Fruit fly (Drosophila melanogaster) whole organism, embryonic: ENCODE data around the gene Ser12.

Source experiments
- Bdp1 ChIP-seq: fragments of 200-800 bp; sonication (Bioruptor generic); optimal IDR thresholded peaks from 3 replicates; lab custom pipeline; 2016; ENCODE audit warnings: missing biosample characterization, missing genetic modification characterization
- CG10267 ChIP-seq: fragments of 200-800 bp; sonication (Bioruptor generic); optimal IDR thresholded peaks from 2 replicates; lab custom pipeline; 2018; ENCODE audit warnings: missing biosample characterization, mild to moderate bottlenecking, missing genetic modification characterization, moderate library complexity
- CG12219 ChIP-seq: fragments of 200-800 bp; sonication (Bioruptor generic); optimal IDR thresholded peaks from 3 replicates; lab custom pipeline; 2018; ENCODE audit warnings: missing biosample characterization, mild to moderate bottlenecking, missing genetic modification characterization
- CG12299 ChIP-seq: fragments of 200-800 bp; sonication (Bioruptor generic); optimal IDR thresholded peaks from 2 replicates; lab custom pipeline; 2018; ENCODE audit warnings: missing biosample characterization, mild to moderate bottlenecking, missing genetic modification characterization
- CG1233 ChIP-seq: fragments of 200-800 bp; sonication (Bioruptor generic); optimal IDR thresholded peaks from 4 replicates; lab custom pipeline; 2018; ENCODE audit warnings: missing biosample characterization, mild to moderate bottlenecking, missing genetic modification characterization
- CG14441 ChIP-seq: fragments of 200-800 bp; sonication (Bioruptor generic); IDR thresholded peaks from 2 replicates; pipeline ENCODE4 v1.3.6; 2022; ENCODE audit warnings: missing biosample characterization, missing genetic modification characterization
- CG16813 ChIP-seq: fragments of 200-800 bp; sonication (Bioruptor generic); IDR thresholded peaks from 3 replicates; pipeline ENCODE4 v1.3.6; 2022; ENCODE audit warnings: missing biosample characterization, missing genetic modification characterization; ENCODE audit not compliant: partially characterized antibody
- CG17829 ChIP-seq: fragments of 200-800 bp; optimal IDR thresholded peaks from 2 replicates; lab custom pipeline; 2019; ENCODE audit warnings: missing biosample characterization, mild to moderate bottlenecking, missing genetic modification characterization, moderate library complexity
- CG17912 ChIP-seq: fragments of 200-800 bp; sonication (Bioruptor generic); optimal IDR thresholded peaks from 2 replicates; lab custom pipeline; 2018; ENCODE audit warnings: missing biosample characterization, mild to moderate bottlenecking, missing genetic modification characterization
- CG2202 ChIP-seq: fragments of 200-800 bp; sonication (Bioruptor generic); optimal IDR thresholded peaks from 2 replicates; lab custom pipeline; 2018; ENCODE audit warnings: missing biosample characterization, mild to moderate bottlenecking, missing genetic modification characterization
- CG31365 ChIP-seq: fragments of 200-800 bp; sonication (Bioruptor generic); optimal IDR thresholded peaks from 2 replicates; lab custom pipeline; 2018; ENCODE audit warnings: missing biosample characterization, mild to moderate bottlenecking, missing genetic modification characterization
- CG4617 ChIP-seq: fragments of 200-800 bp; sonication (Bioruptor generic); optimal IDR thresholded peaks from 3 replicates; lab custom pipeline; 2016; ENCODE audit warnings: missing biosample characterization, missing genetic modification characterization, borderline replicate concordance
- CG4820 ChIP-seq: fragments of 200-800 bp; sonication (Bioruptor generic); optimal IDR thresholded peaks from 3 replicates; lab custom pipeline; 2016; ENCODE audit warnings: missing biosample characterization, missing genetic modification characterization
- CG5953 ChIP-seq: fragments of 200-800 bp; sonication (Bioruptor generic); IDR thresholded peaks from 2 replicates; pipeline ENCODE4 v1.3.6; 2022; ENCODE audit warnings: missing biosample characterization, missing genetic modification characterization
- CG7556 ChIP-seq: fragments of 200-800 bp; sonication (Bioruptor generic); optimal IDR thresholded peaks from 2 replicates; lab custom pipeline; 2017; ENCODE audit warnings: missing biosample characterization, mild to moderate bottlenecking, missing genetic modification characterization
- CG8281 ChIP-seq: fragments of 200-800 bp; sonication (Bioruptor generic); optimal IDR thresholded peaks from 2 replicates; lab custom pipeline; 2018; ENCODE audit warnings: missing biosample characterization, mild to moderate bottlenecking, missing genetic modification characterization, moderate library complexity
- CG8924 ChIP-seq: fragments of 200-800 bp; optimal IDR thresholded peaks from 3 replicates; lab custom pipeline; 2019; ENCODE audit warnings: missing biosample characterization, mild to moderate bottlenecking, missing genetic modification characterization, moderate library complexity
- D ChIP-seq, 2 experiments: fragments of 200-800 bp in 1 of 2; fragments of >200 bp in 1 of 2; sonication (Bioruptor generic) in 1 of 2; optimal IDR thresholded peaks; 2 replicates in 1 of 2; 3 replicates in 1 of 2; lab custom pipeline; 2017; ENCODE audit warnings: mild to moderate bottlenecking in 1 of 2, missing biosample characterization in 1 of 2, missing genetic modification characterization in 1 of 2, missing genetic modification reagents in 1 of 2
- Dek ChIP-seq: fragments of 200-800 bp; sonication (Bioruptor generic); optimal IDR thresholded peaks from 3 replicates; lab custom pipeline; 2019; ENCODE audit warnings: missing biosample characterization, mild to moderate bottlenecking, missing genetic modification characterization, moderate library complexity
- Dfd ChIP-seq, 2 experiments: fragments of >200 bp; optimal IDR thresholded peaks; 2 replicates each; lab custom pipeline; 2017; ENCODE audit warnings: missing biosample characterization in 2 of 2, missing genetic modification characterization in 2 of 2
- Eip74EF ChIP-seq, 2 experiments: fragments of 200-800 bp in 1 of 2; fragments of >200 bp in 1 of 2; sonication (Bioruptor generic) in 1 of 2; optimal IDR thresholded peaks; 2 replicates each; lab custom pipeline; 2017 to 2019; ENCODE audit warnings: missing biosample characterization in 2 of 2, missing genetic modification characterization in 2 of 2, mild to moderate bottlenecking in 1 of 2, moderate library complexity in 1 of 2
- Gsc ChIP-seq: fragments of 200-800 bp; sonication (Bioruptor generic); IDR thresholded peaks from 2 replicates; pipeline ENCODE4 v1.3.6; 2022; ENCODE audit warnings: missing biosample characterization, missing genetic modification characterization
- Hand ChIP-seq: fragments of 200-800 bp; sonication (Bioruptor generic); optimal IDR thresholded peaks from 2 replicates; lab custom pipeline; 2017; ENCODE audit warnings: mild to moderate bottlenecking, missing biosample characterization, missing genetic modification reagents, missing genetic modification characterization
- Hr78 ChIP-seq, 2 experiments: fragments of 200-800 bp in 1 of 2; fragments of >200 bp in 1 of 2; sonication (Bioruptor generic) in 1 of 2; optimal IDR thresholded peaks; 2 replicates each; lab custom pipeline; 2017 to 2019; ENCODE audit warnings: missing biosample characterization in 2 of 2, missing genetic modification characterization in 2 of 2, mild to moderate bottlenecking in 1 of 2, moderate library complexity in 1 of 2
- Myb ChIP-seq: fragments of 200-800 bp; sonication (Bioruptor generic); optimal IDR thresholded peaks from 2 replicates; lab custom pipeline; 2016; ENCODE audit warnings: missing biosample characterization, missing genetic modification characterization
- NFAT ChIP-seq: fragments of 200-800 bp; sonication (Bioruptor generic); IDR thresholded peaks from 2 replicates; pipeline ENCODE4 v1.3.6; 2022; ENCODE audit warnings: missing biosample characterization, missing genetic modification characterization
- Stat92E ChIP-seq, 3 experiments: fragments of >200 bp in 2 of 3; fragments of 200-800 bp in 1 of 3; sonication (Bioruptor generic) in 1 of 3; optimal IDR thresholded peaks; 2 replicates each; lab custom pipeline; 2017 to 2019; ENCODE audit warnings: missing biosample characterization in 3 of 3, missing genetic modification characterization in 3 of 3, mild to moderate bottlenecking in 1 of 3, moderate library complexity in 1 of 3
- Trl ChIP-seq, 3 experiments: fragments of >200 bp in 2 of 3; fragments of 200-800 bp in 1 of 3; sonication (Bioruptor generic) in 1 of 3; optimal IDR thresholded peaks; 2 replicates in 1 of 3; 3 replicates in 2 of 3; lab custom pipeline; 2016 to 2017; ENCODE audit warnings: missing biosample characterization in 1 of 3, missing genetic modification characterization in 1 of 3
- ab ChIP-seq: fragments of 200-800 bp; sonication (Bioruptor generic); optimal IDR thresholded peaks from 2 replicates; lab custom pipeline; 2016; ENCODE audit warnings: missing biosample characterization, missing genetic modification characterization
- al ChIP-seq: fragments of 200-800 bp; sonication (Bioruptor generic); IDR thresholded peaks from 2 replicates; pipeline ENCODE4 v1.3.6; 2022; ENCODE audit warnings: missing biosample characterization, missing genetic modification characterization
- ap ChIP-seq: fragments of 200-800 bp; sonication (Bioruptor generic); IDR thresholded peaks from 2 replicates; pipeline ENCODE4 v1.3.6; 2022; ENCODE audit warnings: missing biosample characterization, missing genetic modification characterization
- ara ChIP-seq: fragments of 200-800 bp; sonication (Bioruptor generic); IDR thresholded peaks from 2 replicates; pipeline ENCODE4 v1.3.6; 2022; ENCODE audit warnings: missing biosample characterization, missing genetic modification characterization
- cas ChIP-seq: fragments of 200-800 bp; sonication (Bioruptor generic); IDR thresholded peaks from 2 replicates; pipeline ENCODE4 v1.3.6; 2022; ENCODE audit warnings: missing biosample characterization, missing genetic modification characterization
- dati ChIP-seq: fragments of 200-800 bp; sonication (Bioruptor generic); IDR thresholded peaks from 2 replicates; pipeline ENCODE4 v1.3.6; 2022; ENCODE audit warnings: missing biosample characterization, missing genetic modification characterization
- disco-r ChIP-seq: fragments of 200-800 bp; sonication (Bioruptor generic); optimal IDR thresholded peaks from 2 replicates; lab custom pipeline; 2016; ENCODE audit warnings: missing biosample characterization, missing genetic modification characterization
- dmrt11E ChIP-seq: fragments of 200-800 bp; sonication (Bioruptor generic); optimal IDR thresholded peaks from 3 replicates; lab custom pipeline; 2018; ENCODE audit warnings: missing biosample characterization, mild to moderate bottlenecking, missing genetic modification characterization, moderate library complexity
- fd102C ChIP-seq: fragments of 200-800 bp; sonication (Bioruptor generic); optimal IDR thresholded peaks from 2 replicates; lab custom pipeline; 2018; ENCODE audit warnings: missing biosample characterization, mild to moderate bottlenecking, missing genetic modification characterization, moderate library complexity
- fu2 ChIP-seq: fragments of 200-800 bp; sonication (Bioruptor generic); optimal IDR thresholded peaks from 2 replicates; lab custom pipeline; 2016; ENCODE audit warnings: missing biosample characterization, missing genetic modification characterization
- lbe ChIP-seq: fragments of 200-800 bp; sonication (Bioruptor generic); optimal IDR thresholded peaks from 2 replicates; lab custom pipeline; 2016; ENCODE audit warnings: missing biosample characterization, mild to moderate bottlenecking, missing genetic modification characterization
- otp ChIP-seq: fragments of 200-800 bp; sonication (Bioruptor generic); IDR thresholded peaks from 3 replicates; pipeline ENCODE4, ENCODE4 v1.3.6; 2022; ENCODE audit warnings: missing biosample characterization, missing genetic modification characterization
- peb ChIP-seq: fragments of 200-800 bp; sonication (Bioruptor generic); IDR thresholded peaks from 2 replicates; pipeline ENCODE4 v1.3.6; 2022; ENCODE audit warnings: missing biosample characterization, missing genetic modification characterization
- pum ChIP-seq: fragments of 200-800 bp; sonication (Bioruptor generic); optimal IDR thresholded peaks from 2 replicates; lab custom pipeline; 2016; ENCODE audit warnings: missing biosample characterization, missing genetic modification characterization
- ranshi ChIP-seq: fragments of 200-800 bp; sonication (Bioruptor generic); IDR thresholded peaks from 2 replicates; pipeline ENCODE4 v1.3.6; 2022; ENCODE audit warnings: missing biosample characterization, missing genetic modification characterization
- so ChIP-seq: fragments of 200-800 bp; sonication (Bioruptor generic); IDR thresholded peaks from 3 replicates; pipeline ENCODE4 v1.3.6; 2022; ENCODE audit warnings: missing biosample characterization, missing genetic modification characterization
- sug ChIP-seq: fragments of 200-800 bp; optimal IDR thresholded peaks from 2 replicates; lab custom pipeline; 2019; ENCODE audit warnings: missing biosample characterization, mild to moderate bottlenecking, missing genetic modification characterization, moderate library complexity
- toy ChIP-seq: fragments of 200-800 bp; sonication (Bioruptor generic); IDR thresholded peaks from 2 replicates; pipeline ENCODE4 v1.3.6; 2022; ENCODE audit warnings: missing biosample characterization, missing genetic modification characterization
- ttk ChIP-seq: fragments of 200-800 bp; sonication (Bioruptor generic); IDR thresholded peaks from 2 replicates; pipeline ENCODE4 v2.1.2; 2022; ENCODE audit warnings: missing biosample characterization, missing genetic modification characterization
- unpg ChIP-seq: fragments of 200-800 bp; sonication (Bioruptor generic); optimal IDR thresholded peaks from 3 replicates; lab custom pipeline; 2018; ENCODE audit warnings: missing biosample characterization, mild to moderate bottlenecking, missing genetic modification characterization, moderate library complexity
- wor ChIP-seq: fragments of 200-800 bp; sonication (Bioruptor generic); IDR thresholded peaks from 2 replicates; pipeline ENCODE4 v1.3.6; 2022; ENCODE audit warnings: missing biosample characterization, missing genetic modification characterization

Ser12 gene

dm6 chr2L:2201107-2201561 is 49.9 kb downstream of the Ser12 start (continued):
- TF ChIP-seq al (GFP tag; lab: Robert Waterston, UW) (no peak), Myb (GFP tag; lab: Kevin White, UChicago) (peak; percentile 18), CG7556 (GFP tag; lab: Kevin White, UChicago) (peak; percentile 86), fu2 (GFP tag; lab: Kevin White, UChicago) (no peak), ttk (peak; percentile 45), pum (GFP tag; lab: Kevin White, UChicago) (peak; percentile 74), cas (GFP tag; lab: Robert Waterston, UW) (no peak), wor (GFP tag; lab: Robert Waterston, UW) (peak; percentile 71), CG1233 (GFP tag; lab: Kevin White, UChicago) (peak; percentile 81), fd102C (GFP tag; lab: Kevin White, UChicago) (peak; percentile 26), CG5953 (GFP tag; lab: Robert Waterston, UW) (0 out of 2 replicates have a peak, but pooled peaks have one; percentile 39), CG2202 (tag; lab: Kevin White, UChicago) (peak; percentile 93), ranshi (GFP tag; lab: Robert Waterston, UW) (peak; percentile 63; the same call in 1 of the 2 replicates), CG16813 (GFP tag; lab: Robert Waterston, UW) (no peak), NFAT (GFP tag; lab: Robert Waterston, UW) (no peak), dmrt11E (tag; lab: Kevin White, UChicago) (peak; percentile 95), unpg (GFP tag; lab: Kevin White, UChicago) (peak; percentile 87), D (optimal IDR thresholded peaks at IDR 0.05; lab: Kevin White, UChicago) (no peak), D (GFP tag; optimal IDR thresholded peaks at IDR 0.05; lab: Kevin White, UChicago) (peak; percentile 96), CG12219 (GFP tag; lab: Kevin White, UChicago) (peak; percentile 77), peb (GFP tag; lab: Robert Waterston, UW) (peak; percentile 63), so (peak; percentile 70; the same call in 2 of the 3 replicates), toy (GFP tag; lab: Robert Waterston, UW) (no peak), dati (0 out of 2 replicates have a peak, but pooled peaks have one; percentile 7), CG8281 (tag; lab: Kevin White, UChicago) (peak; percentile 64), lbe (GFP tag; lab: Kevin White, UChicago) (peak; percentile 27), CG4820 (GFP tag; lab: Kevin White, UChicago) (peak; percentile 86), CG10267 (tag; lab: Kevin White, UChicago) (peak; percentile 81), CG14441 (peak; percentile 44; the same call in 1 of the 2 replicates), Hand (GFP tag; lab: Kevin White, UChicago) (no peak), ab (GFP tag; lab: Kevin White, UChicago) (peak; percentile 57), CG31365 (tag; lab: Kevin White, UChicago) (peak; percentile 18), CG17829 (tag; lab: Kevin White, UChicago) (peak; percentile 91), Stat92E (GFP tag; optimal IDR thresholded peaks at IDR 0.05; lab: Kevin White, UChicago) (peak in 1 of 3 experiments; percentile 95), Bdp1 (GFP tag; lab: Kevin White, UChicago) (peak; percentile 29), Trl (optimal IDR thresholded peaks at IDR 0.05; lab: Kevin White, UChicago) (peak in 1 of 2 experiments; percentile 43), Trl (GFP tag; optimal IDR thresholded peaks at IDR 0.05; lab: Kevin White, UChicago) (peak; percentile 69), Gsc (GFP tag; lab: Robert Waterston, UW) (peak; percentile 59), CG17912 (peak; percentile 43), Dek (tag; lab: Kevin White, UChicago) (no peak), Eip74EF (GFP tag; optimal IDR thresholded peaks at IDR 0.05; lab: Kevin White, UChicago) (peak in 1 of 2 experiments; percentile 88), CG8924 (tag; lab: Kevin White, UChicago) (peak; percentile 87), Dfd (GFP tag; optimal IDR thresholded peaks at IDR 0.05; lab: Kevin White, UChicago) (no peak), sug (tag; lab: Kevin White, UChicago) (peak; percentile 32), ap (GFP tag; lab: Robert Waterston, UW) (peak; percentile 74), Hr78 (GFP tag; optimal IDR thresholded peaks at IDR 0.05; lab: Kevin White, UChicago) (peak in 1 of 2 experiments; percentile 67), otp (GFP tag; lab: Robert Waterston, UW) (peak; percentile 83), ara (GFP tag; lab: Robert Waterston, UW) (peak; percentile 88), disco-r (GFP tag; lab: Kevin White, UChicago) (peak; percentile 53), CG12299 (tag; lab: Kevin White, UChicago) (peak; percentile 64), CG4617 (peak; percentile 51)
